Worm (Caenorhabditis elegans): ENCODE results near the gene cdh-8.

Gene cdh-8

DNA sequence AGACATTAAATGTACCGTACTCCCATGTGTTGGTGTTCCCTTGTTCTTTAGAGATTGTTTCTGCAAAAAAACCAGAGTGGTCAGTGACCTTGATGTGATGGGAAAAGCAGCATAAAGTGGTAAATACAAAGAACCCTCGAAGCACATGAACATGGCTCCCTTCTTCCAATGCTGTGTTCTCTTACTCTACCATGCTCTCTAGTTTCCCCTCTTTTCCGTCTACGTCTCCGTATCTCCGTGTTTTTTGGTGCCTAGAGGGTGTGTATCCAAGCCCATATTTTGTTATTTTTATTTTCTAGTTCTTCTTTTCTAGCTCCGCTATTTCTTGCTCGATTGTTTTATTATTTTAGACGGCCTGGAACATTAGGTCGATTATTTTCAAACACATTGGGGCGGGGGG lies 33.0 kb upstream of the cdh-8 start:
- TF ChIP-seq nhr-27 (tag; optimal IDR thresholded peaks at IDR 0.05) (no peak), atf-7 (tag; optimal IDR thresholded peaks at IDR 0.05) (no peak), Y67H2A.10 (GFP tag; conservative IDR thresholded peaks at IDR 0.05) (no peak), lin-35 (GFP tag; optimal IDR thresholded peaks at IDR 0.05) (peak in 1 of 3 experiments; percentile 8), F55B11.4 (tag; optimal IDR thresholded peaks at IDR 0.05; ENCODE audit: borderline replicate concordance, insufficient read depth) (no peak), madf-8 (GFP tag; conservative IDR thresholded peaks at IDR 0.05) (no peak), D2030.7 (GFP tag; IDR thresholded peaks at IDR 0.05) (no peak), ccch-3 (GFP tag; optimal IDR thresholded peaks at IDR 0.05) (no peak), lir-1 (GFP tag; conservative IDR thresholded peaks at IDR 0.05) (no peak), nhr-120 (GFP tag; IDR thresholded peaks at IDR 0.05) (no peak), hrde-1 (tag; optimal IDR thresholded peaks at IDR 0.05; ENCODE audit: borderline replicate concordance) (no peak), die-1 (tag; optimal IDR thresholded peaks at IDR 0.05) (no peak), B0261.1 (tag; optimal IDR thresholded peaks at IDR 0.05) (no peak), hmg-1.2 (GFP tag; IDR thresholded peaks at IDR 0.05) (peak; percentile 72; the same call in 1 of the 2 replicates), T26A5.8 (tag; optimal IDR thresholded peaks at IDR 0.05) (no peak), madf-6 (GFP tag; IDR thresholded peaks at IDR 0.05) (no peak), K11D2.4 (GFP tag; IDR thresholded peaks at IDR 0.05) (no peak), K12H6.12 (tag; optimal IDR thresholded peaks at IDR 0.05) (no peak), ztf-25 (GFP tag; IDR thresholded peaks at IDR 0.05) (0 out of 2 replicates have a peak, but pooled peaks have one; percentile 18), ceh-27 (GFP tag; optimal IDR thresholded peaks at IDR 0.05) (peak; percentile 15), ztf-28 (GFP tag; IDR thresholded peaks at IDR 0.05) (no peak), chd-7 (tag; optimal IDR thresholded peaks at IDR 0.05) (no peak)

ce11 chrIV:307205-307604 lies 32.4 kb upstream of the cdh-8 start, which contains the start of gene swt-1:
Gene swt-1, plus strand, starts transcription at chrIV:307505.
- TF ChIP-seq nfyb-1 (GFP tag; IDR thresholded peaks at IDR 0.05) (no peak), F57A8.1 (GFP tag; optimal IDR thresholded peaks at IDR 0.05) (no peak), sdz-38 (tag; optimal IDR thresholded peaks at IDR 0.05) (no peak), Y53F4B.3 (GFP tag; IDR thresholded peaks at IDR 0.05) (no peak), sea-2 (GFP tag; IDR thresholded peaks at IDR 0.05) (no peak), dox-1 (GFP tag; IDR thresholded peaks at IDR 0.05) (no peak)

DNA sequence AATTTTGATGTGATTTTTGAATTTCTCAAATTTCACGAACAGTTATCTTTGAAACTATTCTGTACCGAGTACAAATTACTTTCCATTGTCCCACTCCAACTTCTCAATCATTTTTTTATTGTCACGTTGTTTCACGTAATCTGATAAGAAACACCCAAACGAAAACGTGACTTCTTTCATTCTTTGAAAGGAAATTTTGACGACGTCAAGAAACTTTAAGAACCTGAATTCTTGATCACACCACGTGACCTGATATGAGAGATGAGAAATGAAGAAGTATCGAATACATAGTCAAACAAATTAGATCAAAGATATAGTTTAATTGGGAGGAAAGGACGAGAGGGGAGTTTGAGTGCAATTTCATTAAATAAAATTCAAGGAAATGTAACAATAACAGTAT lies 30.1 kb upstream of the cdh-8 start:
- TF ChIP-seq B0035.1 (tag; optimal IDR thresholded peaks at IDR 0.05) = no peak
- TF ChIP-seq somi-1 (GFP tag; optimal IDR thresholded peaks at IDR 0.05) = peak; percentile 60
- TF ChIP-seq nhr-120 (GFP tag; IDR thresholded peaks at IDR 0.05) = no peak
- TF ChIP-seq nhr-80 (tag; optimal IDR thresholded peaks at IDR 0.05) = no peak
- TF ChIP-seq lin-40 (tag; optimal IDR thresholded peaks at IDR 0.05) = peak; percentile 32
- no peak for TF ChIP-seq K12H6.12 (tag; optimal IDR thresholded peaks at IDR 0.05)
- no peak for TF ChIP-seq nfya-1 (tag; optimal IDR thresholded peaks at IDR 0.05; ENCODE audit: borderline replicate concordance, insufficient read depth)
- TF ChIP-seq C06A6.2 (GFP tag; conservative IDR thresholded peaks at IDR 0.05) = 0 out of 2 replicates have a peak, but pooled peaks have one; percentile 18
- TF ChIP-seq Y53G8AR.9 (GFP tag; conservative IDR thresholded peaks at IDR 0.05) = no peak
- no peak for TF ChIP-seq sdz-38 (tag; optimal IDR thresholded peaks at IDR 0.05)
- peak; percentile 63 for TF ChIP-seq ztf-26 (tag; optimal IDR thresholded peaks at IDR 0.05)
- no peak for TF ChIP-seq lag-1 (GFP tag; IDR thresholded peaks at IDR 0.05)
- TF ChIP-seq nfyb-1 (GFP tag; IDR thresholded peaks at IDR 0.05) = 0 out of 2 replicates have a peak, but pooled peaks have one; percentile 29
- TF ChIP-seq lin-26 (GFP tag; IDR thresholded peaks at IDR 0.05) = no peak
- TF ChIP-seq tbx-9 (tag; optimal IDR thresholded peaks at IDR 0.05; ENCODE audit: borderline replicate concordance) = no peak
- TF ChIP-seq D2030.7 (GFP tag; IDR thresholded peaks at IDR 0.05) = no peak
- no peak for TF ChIP-seq F23B12.7 (tag; optimal IDR thresholded peaks at IDR 0.05; ENCODE audit: insufficient read depth)
- TF ChIP-seq unc-62 (GFP tag; optimal IDR thresholded peaks at IDR 0.05) = no peak
- no peak for TF ChIP-seq ceh-58 (GFP tag; IDR thresholded peaks at IDR 0.05)
- TF ChIP-seq T26A5.8 (tag; optimal IDR thresholded peaks at IDR 0.05) = no peak

Data from whole organism, young adult.